Worm (Caenorhabditis elegans) whole organism, L2 larva: ENCODE measurements around the gene C17A2.4.

Experiments used
- R02D3.7 ChIP-seq: fragments of 150-350 bp; optimal IDR thresholded peaks from 2 replicates; lab custom pipeline; 2014; ENCODE audit warnings: missing biosample characterization, missing genetic modification characterization
- ama-1 ChIP-seq: fragments of 150-350 bp; optimal IDR thresholded peaks from 2 replicates; lab custom pipeline; 2018; ENCODE audit warnings: inconsistent platforms
- blmp-1 ChIP-seq: sonication (generic microtip); optimal IDR thresholded peaks from 2 replicates; lab custom pipeline; 2017; ENCODE audit warnings: missing genetic modification characterization, mild to moderate bottlenecking, missing compliant biosample characterization, antibody characterized with exemption, moderate library complexity; ENCODE audit not compliant: insufficient read depth
- ceh-16 ChIP-seq: fragments of 150-350 bp; optimal IDR thresholded peaks from 2 replicates; lab custom pipeline; 2014; ENCODE audit warnings: missing biosample characterization, missing genetic modification characterization
- ceh-82 ChIP-seq: fragments of 150-350 bp; optimal IDR thresholded peaks from 2 replicates; lab custom pipeline; 2014; ENCODE audit warnings: missing biosample characterization, missing genetic modification characterization
- elt-3 ChIP-seq: sonication (generic microtip); optimal IDR thresholded peaks from 2 replicates; lab custom pipeline; 2017; ENCODE audit warnings: missing biosample characterization, missing genetic modification characterization
- nhr-237 ChIP-seq: fragments of 150-350 bp; optimal IDR thresholded peaks from 2 replicates; lab custom pipeline; 2014; ENCODE audit warnings: missing biosample characterization, missing genetic modification characterization
- sma-3 ChIP-seq: sonication (generic microtip); optimal IDR thresholded peaks from 2 replicates; lab custom pipeline; 2016; ENCODE audit warnings: missing genetic modification reagents, missing genetic modification characterization, missing compliant biosample characterization
- snpc-4 ChIP-seq: fragments of 150-350 bp; optimal IDR thresholded peaks from 2 replicates; lab custom pipeline; 2014; ENCODE audit warnings: missing biosample characterization, missing genetic modification characterization
- unc-39 ChIP-seq: fragments of 150-350 bp; optimal IDR thresholded peaks from 2 replicates; lab custom pipeline; 2014; ENCODE audit warnings: missing biosample characterization, missing genetic modification characterization

DNA sequence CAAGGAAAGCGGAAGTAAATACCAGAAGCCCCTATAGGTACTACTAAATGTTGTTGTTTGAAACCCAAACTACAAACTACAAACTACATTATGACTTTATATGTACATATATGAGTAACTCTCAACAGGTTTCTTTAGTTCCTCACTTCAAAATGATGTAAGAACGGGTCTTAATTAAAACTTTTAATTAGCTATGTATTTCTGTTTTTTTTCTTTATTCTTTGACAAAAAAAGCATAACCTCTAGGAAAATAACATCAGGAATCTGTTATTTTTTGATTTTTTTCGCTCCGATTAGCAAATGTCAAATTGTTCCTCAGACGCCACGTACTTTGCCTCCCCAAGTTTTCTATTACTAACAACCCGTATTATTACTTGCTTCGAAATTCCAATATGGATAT lies 38.7 kb downstream of the C17A2.4 start, which contains the start of gene srh-250:
- TF ChIP-seq elt-3 (tag; lab: Kevin White, UChicago) (no peak), blmp-1 (tag; lab: Kevin White, UChicago) (no peak), sma-3 (GFP tag; lab: Kevin White, UChicago) (no peak), snpc-4 (no peak), R02D3.7 (tag; lab: Kevin White, UChicago) (no peak), ceh-16 (tag; lab: Kevin White, UChicago) (no peak), unc-39 (tag; lab: Kevin White, UChicago) (no peak), ama-1 (lab: Kevin White, UChicago) (no peak), nhr-237 (tag; lab: Kevin White, UChicago) (no peak), ceh-82 (tag; lab: Kevin White, UChicago) (no peak)
